Worm (Caenorhabditis elegans) whole organism, L2 larva: ENCODE results near the gene Y76B12C.6.

Experiments used
- F13H6.1 ChIP-seq: sonication (generic microtip); optimal IDR thresholded peaks from 2 replicates; lab custom pipeline; 2016; ENCODE audit warnings: missing genetic modification characterization, missing compliant biosample characterization
- R02D3.7 ChIP-seq: fragments of 150-350 bp; optimal IDR thresholded peaks from 2 replicates; lab custom pipeline; 2014; ENCODE audit warnings: missing biosample characterization, missing genetic modification characterization
- ZK546.5 ChIP-seq: sonication (generic microtip); optimal IDR thresholded peaks from 2 replicates; lab custom pipeline; 2017; ENCODE audit warnings: missing biosample characterization, missing genetic modification characterization
- aly-2 ChIP-seq: fragments of 150-350 bp; optimal IDR thresholded peaks from 2 replicates; lab custom pipeline; 2014; ENCODE audit warnings: missing biosample characterization, missing genetic modification characterization
- ama-1 ChIP-seq: fragments of 150-350 bp; optimal IDR thresholded peaks from 2 replicates; lab custom pipeline; 2018; ENCODE audit warnings: inconsistent platforms
- blmp-1 ChIP-seq: sonication (generic microtip); optimal IDR thresholded peaks from 2 replicates; lab custom pipeline; 2017; ENCODE audit warnings: missing genetic modification characterization, mild to moderate bottlenecking, missing compliant biosample characterization, antibody characterized with exemption, moderate library complexity; ENCODE audit not compliant: insufficient read depth
- ceh-16 ChIP-seq: fragments of 150-350 bp; optimal IDR thresholded peaks from 2 replicates; lab custom pipeline; 2014; ENCODE audit warnings: missing biosample characterization, missing genetic modification characterization
- ceh-82 ChIP-seq: fragments of 150-350 bp; optimal IDR thresholded peaks from 2 replicates; lab custom pipeline; 2014; ENCODE audit warnings: missing biosample characterization, missing genetic modification characterization
- crh-2 ChIP-seq: sonication (generic microtip); optimal IDR thresholded peaks from 2 replicates; lab custom pipeline; 2017; ENCODE audit warnings: missing biosample characterization, missing genetic modification characterization
- dmd-4 ChIP-seq: sonication (generic microtip); optimal IDR thresholded peaks from 2 replicates; lab custom pipeline; 2017; ENCODE audit warnings: missing biosample characterization, missing genetic modification characterization
- elt-1 ChIP-seq: fragments of 150-350 bp; optimal IDR thresholded peaks from 2 replicates; lab custom pipeline; 2014; ENCODE audit warnings: missing biosample characterization, missing genetic modification characterization
- elt-3 ChIP-seq: sonication (generic microtip); optimal IDR thresholded peaks from 2 replicates; lab custom pipeline; 2017; ENCODE audit warnings: missing biosample characterization, missing genetic modification characterization
- fos-1 ChIP-seq: fragments of 150-350 bp; optimal IDR thresholded peaks from 2 replicates; lab custom pipeline; 2014; ENCODE audit warnings: missing biosample characterization, missing genetic modification characterization
- gmeb-1 ChIP-seq: fragments of 150-350 bp; optimal IDR thresholded peaks from 2 replicates; lab custom pipeline; 2014; ENCODE audit warnings: missing biosample characterization, missing genetic modification characterization
- lin-11 ChIP-seq: fragments of 150-350 bp; sonication (generic microtip); optimal IDR thresholded peaks from 2 replicates; lab custom pipeline; 2014; ENCODE audit warnings: missing biosample characterization, missing genetic modification characterization, inconsistent platforms, mixed read lengths
- lin-13 ChIP-seq: fragments of 150-350 bp; optimal IDR thresholded peaks from 2 replicates; lab custom pipeline; 2014; ENCODE audit warnings: missing biosample characterization, missing genetic modification reagents, missing genetic modification characterization
- lin-39 ChIP-seq: fragments of 150-350 bp; optimal IDR thresholded peaks from 2 replicates; lab custom pipeline; 2014; ENCODE audit warnings: missing biosample characterization, missing genetic modification reagents, missing genetic modification characterization
- lsy-2 ChIP-seq, 2 experiments: fragments of 150-350 bp in 1 of 2; sonication (generic microtip) in 1 of 2; optimal IDR thresholded peaks; 2 replicates each; lab custom pipeline; 2014 to 2017; ENCODE audit warnings: missing biosample characterization in 2 of 2, missing genetic modification characterization in 2 of 2
- mab-5 ChIP-seq: fragments of 150-350 bp; optimal IDR thresholded peaks from 2 replicates; lab custom pipeline; 2014; ENCODE audit warnings: missing biosample characterization, missing genetic modification characterization
- nhr-10 ChIP-seq: sonication (generic microtip); optimal IDR thresholded peaks from 2 replicates; lab custom pipeline; 2017; ENCODE audit warnings: missing biosample characterization, missing genetic modification characterization
- nhr-11 ChIP-seq: fragments of 150-350 bp; optimal IDR thresholded peaks from 2 replicates; lab custom pipeline; 2014; ENCODE audit warnings: missing biosample characterization, missing genetic modification characterization
- nhr-12 ChIP-seq: fragments of 150-350 bp; optimal IDR thresholded peaks from 2 replicates; lab custom pipeline; 2014; ENCODE audit warnings: missing biosample characterization, missing genetic modification characterization
- nhr-21 ChIP-seq: fragments of 150-350 bp; optimal IDR thresholded peaks from 2 replicates; lab custom pipeline; 2014; ENCODE audit warnings: missing biosample characterization, missing genetic modification characterization
- nhr-23 ChIP-seq: fragments of 150-350 bp; optimal IDR thresholded peaks from 2 replicates; lab custom pipeline; 2014; ENCODE audit warnings: missing biosample characterization, missing genetic modification reagents, missing genetic modification characterization
- nhr-237 ChIP-seq: fragments of 150-350 bp; optimal IDR thresholded peaks from 2 replicates; lab custom pipeline; 2014; ENCODE audit warnings: missing biosample characterization, missing genetic modification characterization
- nhr-25 ChIP-seq: fragments of 150-350 bp; sonication (generic microtip); optimal IDR thresholded peaks from 3 replicates; lab custom pipeline; 2014; ENCODE audit warnings: missing biosample characterization, missing genetic modification characterization
- nhr-6 ChIP-seq: fragments of 150-350 bp; optimal IDR thresholded peaks from 2 replicates; lab custom pipeline; 2014; ENCODE audit warnings: missing biosample characterization, missing genetic modification characterization
- nhr-77 ChIP-seq: fragments of 150-350 bp; optimal IDR thresholded peaks from 2 replicates; lab custom pipeline; 2014; ENCODE audit warnings: missing biosample characterization, missing genetic modification characterization
- peb-1 ChIP-seq: fragments of 150-350 bp; optimal IDR thresholded peaks from 2 replicates; lab custom pipeline; 2014; ENCODE audit warnings: missing biosample characterization, missing genetic modification characterization
- sem-4 ChIP-seq: fragments of 150-350 bp; optimal IDR thresholded peaks from 2 replicates; lab custom pipeline; 2014; ENCODE audit warnings: missing biosample characterization, missing genetic modification reagents, missing genetic modification characterization
- sma-3 ChIP-seq: sonication (generic microtip); optimal IDR thresholded peaks from 2 replicates; lab custom pipeline; 2016; ENCODE audit warnings: missing genetic modification reagents, missing genetic modification characterization, missing compliant biosample characterization
- sma-9 ChIP-seq, 2 experiments: fragments of 150-350 bp in 1 of 2; sonication (generic microtip) in 1 of 2; optimal IDR thresholded peaks; 2 replicates each; lab custom pipeline; 2014 to 2016; ENCODE audit warnings: missing genetic modification characterization in 2 of 2, mild to moderate bottlenecking in 1 of 2, missing biosample characterization in 1 of 2, missing compliant biosample characterization in 1 of 2, missing genetic modification reagents in 1 of 2, moderate library complexity in 1 of 2
- unc-39 ChIP-seq: fragments of 150-350 bp; optimal IDR thresholded peaks from 2 replicates; lab custom pipeline; 2014; ENCODE audit warnings: missing biosample characterization, missing genetic modification characterization
- unc-55 ChIP-seq: fragments of 150-350 bp; sonication (generic microtip); optimal IDR thresholded peaks from 3 replicates; lab custom pipeline; 2014; ENCODE audit warnings: missing biosample characterization, missing genetic modification reagents, missing genetic modification characterization

The Y76B12C.6 gene

DNA sequence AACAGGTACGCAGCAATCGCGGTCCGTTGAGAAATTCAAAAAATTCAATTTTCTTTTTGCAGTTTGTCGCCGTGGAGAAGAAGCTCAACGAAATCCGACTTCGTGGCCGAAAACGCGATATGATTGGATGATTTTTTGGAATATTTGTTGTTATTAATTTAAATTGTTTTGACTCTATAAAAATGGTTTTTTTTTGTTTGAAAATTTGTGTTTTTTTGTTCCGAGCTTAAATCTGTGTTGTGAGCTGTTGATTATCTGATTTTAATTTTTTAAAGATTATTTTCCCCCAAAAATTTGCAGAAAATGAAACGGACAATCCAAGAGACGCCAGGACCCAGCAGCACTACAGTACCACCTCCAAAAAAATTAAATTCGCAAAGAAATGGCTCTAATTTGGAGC lies 21.6 kb upstream of the Y76B12C.6 start, which contains the start of gene tdpo-1:
tdpo-1 (plus strand) TSS at position 301 of the 400 bp plus-strand sequence.
- no peak for TF ChIP-seq nhr-12 (tag; lab: Kevin White, UChicago)
- no peak for TF ChIP-seq nhr-21 (tag; lab: Kevin White, UChicago)
- no peak for TF ChIP-seq mab-5 (tag; lab: Kevin White, UChicago)
- no peak for TF ChIP-seq nhr-237 (tag; lab: Kevin White, UChicago)
- no peak for TF ChIP-seq ceh-16
- no peak for TF ChIP-seq crh-2 (tag; lab: Kevin White, UChicago)
- TF ChIP-seq elt-1 (tag; lab: Kevin White, UChicago) = no peak
- TF ChIP-seq elt-3 = no peak
- TF ChIP-seq sma-9 (GFP tag; optimal IDR thresholded peaks at IDR 0.05; lab: Kevin White, UChicago) = no peak
- TF ChIP-seq sma-9 (tag; optimal IDR thresholded peaks at IDR 0.05; lab: Kevin White, UChicago) = no peak
- no peak for TF ChIP-seq lsy-2 (tag; optimal IDR thresholded peaks at IDR 0.05; lab: Kevin White, UChicago)
- no peak for TF ChIP-seq ama-1 (lab: Kevin White, UChicago)
- no peak for TF ChIP-seq sem-4 (tag; lab: Kevin White, UChicago)
- TF ChIP-seq fos-1 (tag; lab: Kevin White, UChicago) = no peak
- TF ChIP-seq R02D3.7 = no peak
- no peak for TF ChIP-seq ZK546.5 (tag; lab: Kevin White, UChicago)
- TF ChIP-seq lin-13 (GFP tag; lab: Kevin White, UChicago) = no peak

DNA sequence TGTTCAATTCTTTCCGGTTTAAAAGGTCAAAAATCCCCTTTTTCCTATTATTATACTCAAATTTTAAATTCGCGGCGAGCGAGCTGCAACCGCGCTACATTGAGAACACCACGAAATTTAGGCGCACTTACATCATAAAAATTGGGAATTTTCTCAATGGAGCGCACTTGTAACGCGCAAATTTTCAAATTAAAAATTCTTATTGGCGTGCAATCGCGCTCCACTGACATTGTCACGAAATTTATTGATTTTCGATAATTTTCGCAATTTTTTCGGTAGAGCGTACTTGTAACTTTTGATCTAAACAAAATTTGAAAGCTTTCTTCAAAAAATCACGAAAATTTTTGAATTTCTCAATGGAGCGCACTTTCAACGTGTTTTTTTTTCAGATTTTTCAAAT lies 17.9 kb upstream of the Y76B12C.6 start, which contains the start of gene ulp-3:
ulp-3 (plus strand) TSS at position 388 of the 400 bp plus-strand sequence.
- TF ChIP-seq ceh-16 = no peak
- no peak for TF ChIP-seq crh-2 (tag; lab: Kevin White, UChicago)
- TF ChIP-seq lin-39 = no peak
- no peak for TF ChIP-seq lin-13 (GFP tag; lab: Kevin White, UChicago)
- TF ChIP-seq aly-2 (tag; lab: Kevin White, UChicago) = no peak
- no peak for TF ChIP-seq elt-1 (tag; lab: Kevin White, UChicago)
- no peak for TF ChIP-seq F13H6.1 (tag; lab: Kevin White, UChicago)
- TF ChIP-seq nhr-6 (tag; lab: Kevin White, UChicago) = no peak
- TF ChIP-seq gmeb-1 = no peak
- TF ChIP-seq sma-9 (GFP tag; optimal IDR thresholded peaks at IDR 0.05; lab: Kevin White, UChicago) = no peak
- no peak for TF ChIP-seq sma-9 (tag; optimal IDR thresholded peaks at IDR 0.05; lab: Kevin White, UChicago)
- TF ChIP-seq ceh-82 (tag; lab: Kevin White, UChicago) = no peak

DNA sequence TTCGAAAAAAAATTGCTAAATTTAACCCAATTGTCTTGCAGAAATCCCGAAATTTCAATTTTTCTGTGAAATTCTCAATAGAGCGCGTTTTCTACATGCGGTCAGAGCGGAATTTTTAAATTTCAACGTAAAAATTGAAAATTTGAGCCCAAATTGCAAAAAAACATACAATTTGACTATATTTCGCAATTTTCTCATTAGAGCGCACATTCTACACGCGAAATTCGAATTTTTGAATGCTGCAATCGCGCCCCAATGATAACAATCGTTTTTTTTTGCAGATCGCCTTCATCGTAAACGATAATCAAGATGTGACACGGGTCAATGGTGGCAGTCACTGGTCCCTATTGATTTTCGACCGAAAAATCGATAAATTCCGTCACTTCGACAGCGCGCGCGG lies 17.1 kb upstream of the Y76B12C.6 start:
- TF ChIP-seq ZK546.5 (tag; lab: Kevin White, UChicago) (no peak), unc-55 (no peak), peb-1 (tag; lab: Kevin White, UChicago) (no peak), lin-11 (tag; lab: Kevin White, UChicago) (no peak)
- TF ChIP-seq, all 48 proteins: peak for 0

DNA sequence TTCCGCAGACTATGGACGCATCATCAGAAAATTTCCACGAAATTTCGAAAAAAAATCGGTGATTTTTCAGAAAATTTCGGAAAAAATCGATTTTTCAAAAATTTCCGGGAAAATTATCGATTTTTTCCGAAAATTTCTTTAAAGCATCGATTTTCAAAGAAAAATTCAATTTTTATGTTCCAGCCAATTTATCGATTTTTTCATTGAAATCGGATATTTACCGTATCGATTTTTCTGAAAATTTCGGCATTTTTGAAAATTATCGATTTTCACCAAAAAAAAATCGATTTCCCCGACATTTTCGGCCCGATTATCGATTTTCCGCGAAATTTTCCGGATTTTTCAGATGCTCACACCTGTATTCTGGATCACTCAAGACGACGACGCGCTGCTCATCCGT lies 16.1 kb upstream of the Y76B12C.6 start, which contains the start of gene Y48A5A.1:
Y48A5A.1 (plus strand) TSS at position 347 of the 400 bp plus-strand sequence.
- TF ChIP-seq nhr-11 (tag; lab: Kevin White, UChicago) (no peak), blmp-1 (tag; lab: Kevin White, UChicago) (no peak), elt-1 (tag; lab: Kevin White, UChicago) (no peak), lin-13 (GFP tag; lab: Kevin White, UChicago) (no peak), nhr-23 (no peak), dmd-4 (tag; lab: Kevin White, UChicago) (no peak), F13H6.1 (tag; lab: Kevin White, UChicago) (no peak), crh-2 (tag; lab: Kevin White, UChicago) (no peak), nhr-10 (no peak), nhr-6 (tag; lab: Kevin White, UChicago) (no peak), nhr-25 (tag; lab: Kevin White, UChicago) (no peak), sma-3 (GFP tag; lab: Kevin White, UChicago) (no peak)

DNA sequence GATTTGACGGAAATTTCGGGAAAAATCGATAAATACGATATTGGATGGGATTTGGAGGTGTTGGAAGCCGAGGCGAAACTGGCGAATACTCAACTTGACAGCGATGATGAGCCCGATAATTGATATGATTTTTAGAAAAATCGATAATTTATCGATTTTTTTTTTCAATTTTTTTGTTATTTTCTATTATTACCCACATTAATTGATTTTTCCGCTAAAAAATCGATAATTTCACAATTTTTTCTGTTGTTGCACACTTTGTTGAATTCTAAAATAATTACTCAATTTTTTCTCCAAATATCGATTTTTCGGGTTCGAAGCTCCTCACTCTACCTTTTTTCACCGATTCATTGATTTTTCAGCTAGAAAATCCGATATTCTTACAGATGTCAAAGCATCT lies 11.8 kb upstream of the Y76B12C.6 start, which contains the start of gene Y48A5A.3:
Y48A5A.3 (plus strand) TSS at position 385 of the 400 bp plus-strand sequence.
- no peak for TF ChIP-seq mab-5 (tag; lab: Kevin White, UChicago)
- TF ChIP-seq nhr-10 = no peak
- no peak for TF ChIP-seq sem-4 (tag; lab: Kevin White, UChicago)
- no peak for TF ChIP-seq nhr-6 (tag; lab: Kevin White, UChicago)
- no peak for TF ChIP-seq F13H6.1 (tag; lab: Kevin White, UChicago)
- TF ChIP-seq sma-3 (GFP tag; lab: Kevin White, UChicago) = no peak
- no peak for TF ChIP-seq unc-39 (tag; lab: Kevin White, UChicago)
- TF ChIP-seq lsy-2 (tag; optimal IDR thresholded peaks at IDR 0.05; lab: Kevin White, UChicago) = no peak
- no peak for TF ChIP-seq ceh-82 (tag; lab: Kevin White, UChicago)
- TF ChIP-seq gmeb-1 = no peak
- TF ChIP-seq ceh-16 = no peak
- no peak for TF ChIP-seq nhr-23
- TF ChIP-seq nhr-77 = no peak
